Fruit fly (Drosophila melanogaster) whole organism, prepupa: Measurements from ENCODE around the gene Kyat.

ENCODE experiments used
- CG10669 ChIP-seq: fragments of 200-800 bp; sonication (Bioruptor generic); optimal IDR thresholded peaks from 3 replicates; lab custom pipeline; 2018; ENCODE audit warnings: missing biosample characterization, mild to moderate bottlenecking, missing genetic modification characterization, moderate library complexity
- CG31627 ChIP-seq: fragments of 200-800 bp; sonication (Bioruptor generic); optimal IDR thresholded peaks from 3 replicates; lab custom pipeline; 2016; ENCODE audit warnings: missing biosample characterization, missing genetic modification characterization
- CG6276 ChIP-seq: fragments of 200-800 bp; sonication (Bioruptor generic); optimal IDR thresholded peaks from 2 replicates; lab custom pipeline; 2017; ENCODE audit warnings: missing biosample characterization, mild to moderate bottlenecking, missing genetic modification characterization
- CG8119 ChIP-seq: fragments of 200-800 bp; sonication (Bioruptor generic); IDR thresholded peaks from 3 replicates; pipeline ENCODE4 v1.3.6; 2022; ENCODE audit warnings: missing biosample characterization, missing genetic modification characterization
- Hr4 ChIP-seq: fragments of 200-800 bp; sonication (Bioruptor generic); optimal IDR thresholded peaks from 3 replicates; lab custom pipeline; 2016; ENCODE audit warnings: missing biosample characterization, missing genetic modification characterization
- Lpt ChIP-seq: fragments of 200-800 bp; sonication (Bioruptor generic); optimal IDR thresholded peaks from 3 replicates; lab custom pipeline; 2016; ENCODE audit warnings: missing biosample characterization, missing genetic modification characterization
- Smox ChIP-seq: fragments of 200-800 bp; sonication (Bioruptor generic); optimal IDR thresholded peaks from 3 replicates; lab custom pipeline; 2016; ENCODE audit warnings: missing biosample characterization, missing genetic modification characterization
- Sox15 ChIP-seq: fragments of 200-800 bp; sonication (Bioruptor generic); optimal IDR thresholded peaks from 3 replicates; lab custom pipeline; 2016; ENCODE audit warnings: missing biosample characterization, missing genetic modification characterization
- dsx ChIP-seq: fragments of 200-800 bp; optimal IDR thresholded peaks from 3 replicates; lab custom pipeline; 2019; ENCODE audit warnings: missing biosample characterization, mild to moderate bottlenecking, missing genetic modification characterization, moderate library complexity; ENCODE audit not compliant: poor library complexity, severe bottlenecking
- fd59A ChIP-seq: fragments of 200-800 bp; sonication (Bioruptor generic); optimal IDR thresholded peaks from 2 replicates; lab custom pipeline; 2017; ENCODE audit warnings: missing biosample characterization, mild to moderate bottlenecking, missing genetic modification characterization, missing genetic modification reagents
- ss ChIP-seq, 2 experiments: fragments of 200-800 bp; sonication (Bioruptor generic); optimal IDR thresholded peaks; 2 replicates in 1 of 2; 3 replicates in 1 of 2; lab custom pipeline; 2017 to 2018; ENCODE audit warnings: mild to moderate bottlenecking in 2 of 2, missing biosample characterization in 2 of 2, missing genetic modification characterization in 2 of 2, moderate library complexity in 1 of 2
- svp ChIP-seq: fragments of 200-800 bp; sonication (Bioruptor generic); peaks from one replicate; lab custom pipeline; 2016; ENCODE audit warnings: missing biosample characterization, missing genetic modification characterization
- topi ChIP-seq: fragments of 200-800 bp; sonication (Bioruptor generic); optimal IDR thresholded peaks from 3 replicates; lab custom pipeline; 2016; ENCODE audit warnings: missing biosample characterization, missing genetic modification characterization

dm6 chr3R:11869675-11870074 lies 47.4 kb upstream of the Kyat start:
- TF ChIP-seq Sox15 (GFP tag; lab: Kevin White, UChicago), result no peak
- TF ChIP-seq CG6276 (GFP tag; lab: Kevin White, UChicago), result peak; percentile 48
- TF ChIP-seq CG31627, result no peak
- TF ChIP-seq fd59A (GFP tag; lab: Kevin White, UChicago), result no peak
- TF ChIP-seq topi (GFP tag; lab: Kevin White, UChicago), result no peak
- TF ChIP-seq ss (GFP tag; optimal IDR thresholded peaks at IDR 0.05; lab: Kevin White, UChicago), result peak in 1 of 2 experiments; percentile 24
- TF ChIP-seq svp, result peak; percentile 73
- TF ChIP-seq Lpt, result no peak
- no peak for TF ChIP-seq CG8119 (GFP tag; lab: Robert Waterston, UW)
- no peak for TF ChIP-seq Smox (GFP tag; lab: Kevin White, UChicago)
- TF ChIP-seq CG10669 (GFP tag; lab: Kevin White, UChicago), result peak; percentile 35
- no peak for TF ChIP-seq dsx
- TF ChIP-seq Hr4 (GFP tag; lab: Kevin White, UChicago), result no peak
